Worm (Caenorhabditis elegans) whole organism, young adult: Measurements from ENCODE around the gene F43G6.7.

Experiments used
- B0019.2 ChIP-seq: fragments of 200-800 bp; sonication (Bioruptor generic); conservative IDR thresholded peaks from 2 replicates; pipeline ENCODE4 v1.3.6; 2022; ENCODE audit warnings: missing genetic modification reagents, missing genetic modification characterization, missing compliant biosample characterization
- D2030.7 ChIP-seq: fragments of 200-800 bp; sonication (Bioruptor generic); IDR thresholded peaks from 2 replicates; pipeline ENCODE4 v1.3.6; 2022; ENCODE audit warnings: missing genetic modification reagents, missing genetic modification characterization, missing compliant biosample characterization
- F33H1.4 ChIP-seq: fragments of 200-800 bp; sonication (Bioruptor generic); IDR thresholded peaks from 2 replicates; pipeline ENCODE4 v1.3.6; 2022; ENCODE audit warnings: missing genetic modification reagents, missing genetic modification characterization, missing compliant biosample characterization
- T07F8.4 ChIP-seq: sonication (generic microtip); optimal IDR thresholded peaks from 2 replicates; lab custom pipeline; 2016; ENCODE audit warnings: mild to moderate bottlenecking, missing genetic modification characterization, moderate library complexity, missing compliant biosample characterization
- akir-1 ChIP-seq: fragments of 200-800 bp; sonication (Bioruptor generic); optimal IDR thresholded peaks from 2 replicates; lab custom pipeline; 2018; ENCODE audit warnings: mild to moderate bottlenecking, missing genetic modification characterization, moderate library complexity, missing compliant biosample characterization
- bed-2 ChIP-seq: fragments of 200-800 bp; sonication (Bioruptor generic); IDR thresholded peaks from 2 replicates; pipeline ENCODE4 v1.3.6; 2022; ENCODE audit warnings: missing genetic modification reagents, missing genetic modification characterization, missing compliant biosample characterization
- cebp-1 ChIP-seq, 2 experiments: fragments of 200-800 bp in 1 of 2; sonication (Bioruptor generic) in 1 of 2; sonication (generic microtip) in 1 of 2; IDR thresholded peaks in 1 of 2; optimal IDR thresholded peaks in 1 of 2; 2 replicates each; pipeline versions ENCODE4 v1.3.6 to Lab custom; 2017 to 2022; ENCODE audit warnings: missing compliant biosample characterization in 2 of 2, missing genetic modification characterization in 2 of 2, mild to moderate bottlenecking in 1 of 2, missing genetic modification reagents in 1 of 2, moderate library complexity in 1 of 2
- dpff-1 ChIP-seq: sonication (generic microtip); optimal IDR thresholded peaks from 2 replicates; lab custom pipeline; 2017; ENCODE audit warnings: mild to moderate bottlenecking, missing genetic modification characterization, missing compliant biosample characterization
- him-1 ChIP-seq: sonication (generic microtip); optimal IDR thresholded peaks from 2 replicates; lab custom pipeline; 2016; ENCODE audit warnings: missing genotype, missing genetic modification reagents, missing genetic modification characterization, missing compliant biosample characterization
- hrde-1 ChIP-seq: sonication (generic microtip); optimal IDR thresholded peaks from 2 replicates; lab custom pipeline; 2016; ENCODE audit warnings: missing genetic modification characterization, mild to moderate bottlenecking, missing compliant biosample characterization, moderate library complexity, missing genotype, missing genetic modification reagents, borderline replicate concordance
- lir-1 ChIP-seq: fragments of 200-800 bp; sonication (Bioruptor generic); conservative IDR thresholded peaks from 2 replicates; pipeline ENCODE4 v1.3.6; 2022; ENCODE audit warnings: missing genetic modification reagents, missing genetic modification characterization, missing compliant biosample characterization
- madf-3 ChIP-seq: fragments of 200-800 bp; sonication (Bioruptor generic); IDR thresholded peaks from 2 replicates; pipeline ENCODE4 v1.3.6; 2022; ENCODE audit warnings: missing genetic modification reagents, missing genetic modification characterization, missing compliant biosample characterization
- madf-8 ChIP-seq: fragments of 200-800 bp; sonication (Bioruptor generic); conservative IDR thresholded peaks from 2 replicates; pipeline ENCODE4 v1.3.6; 2022; ENCODE audit warnings: missing genetic modification reagents, missing genetic modification characterization, missing compliant biosample characterization
- mcd-1 ChIP-seq: fragments of 200-800 bp; sonication (Bioruptor generic); IDR thresholded peaks from 2 replicates; pipeline ENCODE4 v1.3.6; 2022; ENCODE audit warnings: missing genetic modification reagents, missing genetic modification characterization, missing compliant biosample characterization
- pha-4 ChIP-seq: fragments of 150-350 bp; sonication (generic microtip); optimal IDR thresholded peaks from 2 replicates; lab custom pipeline; 2014; ENCODE audit warnings: missing biosample characterization, missing genetic modification reagents, missing genetic modification characterization
- rcor-1 ChIP-seq: fragments of 200-800 bp; sonication (Bioruptor generic); IDR thresholded peaks from 2 replicates; pipeline ENCODE4 v1.3.6; 2022; ENCODE audit warnings: missing genetic modification reagents, missing genetic modification characterization, missing compliant biosample characterization
- rec-8 ChIP-seq, 2 experiments: sonication (generic microtip); optimal IDR thresholded peaks; 2 replicates each; lab custom pipeline; 2016; ENCODE audit warnings: mild to moderate bottlenecking in 2 of 2, missing genetic modification characterization in 2 of 2, missing genetic modification reagents in 2 of 2, missing genotype in 2 of 2, missing biosample characterization in 1 of 2, missing compliant biosample characterization in 1 of 2, moderate library complexity in 1 of 2
- snpc-3.4 ChIP-seq: sonication (generic microtip); optimal IDR thresholded peaks from 2 replicates; lab custom pipeline; 2017; ENCODE audit warnings: missing genetic modification characterization, mild to moderate bottlenecking, missing compliant biosample characterization, antibody characterized with exemption, moderate library complexity, missing genotype, missing genetic modification reagents
- tlf-1 ChIP-seq: fragments of 200-800 bp; sonication (Bioruptor generic); optimal IDR thresholded peaks from 2 replicates; lab custom pipeline; 2018; ENCODE audit warnings: mild to moderate bottlenecking, missing genetic modification characterization, missing compliant biosample characterization
- unc-130 ChIP-seq: sonication (generic microtip); optimal IDR thresholded peaks from 2 replicates; lab custom pipeline; 2016; ENCODE audit warnings: missing genetic modification reagents, missing genetic modification characterization, missing compliant biosample characterization
- xnd-1 ChIP-seq: sonication (generic microtip); optimal IDR thresholded peaks from 2 replicates; lab custom pipeline; 2016; ENCODE audit warnings: missing genotype, missing genetic modification reagents, missing genetic modification characterization, missing compliant biosample characterization
- zim-3 ChIP-seq: sonication (generic microtip); optimal IDR thresholded peaks from 2 replicates; lab custom pipeline; 2017; ENCODE audit warnings: mild to moderate bottlenecking, missing genetic modification characterization, moderate library complexity, missing compliant biosample characterization
- ztf-25 ChIP-seq: fragments of 200-800 bp; sonication (Bioruptor generic); IDR thresholded peaks from 2 replicates; pipeline ENCODE4 v1.3.6; 2022; ENCODE audit warnings: missing genetic modification reagents, missing genetic modification characterization, missing compliant biosample characterization
- ztf-28 ChIP-seq: fragments of 200-800 bp; sonication (Bioruptor generic); IDR thresholded peaks from 2 replicates; pipeline ENCODE4 v1.3.6; 2022; ENCODE audit warnings: missing genetic modification reagents, missing genetic modification characterization, missing compliant biosample characterization

The F43G6.7 gene

ce11 chrII:11860623-11861079, 50.1 kb downstream of the F43G6.7 start, which contains the start of gene K12D12.5 (continued):
- no peak for TF ChIP-seq akir-1 (GFP tag; lab: Kevin White, UChicago)
- no peak for TF ChIP-seq tlf-1 (GFP tag; lab: Kevin White, UChicago)
- TF ChIP-seq F33H1.4 (GFP tag; lab: Robert Waterston, UW) = peak; percentile 64; the same call in 1 of the 2 replicates
- TF ChIP-seq xnd-1 (tag; lab: Kevin White, UChicago) = peak; percentile 64
- TF ChIP-seq madf-8 (GFP tag; lab: Robert Waterston, UW) = peak; percentile 62
- no peak for TF ChIP-seq zim-3
- peak; percentile 54 for TF ChIP-seq D2030.7
- peak; percentile 64 for TF ChIP-seq unc-130 (GFP tag; lab: Kevin White, UChicago)
- TF ChIP-seq dpff-1 (tag; lab: Kevin White, UChicago) = no peak
- TF ChIP-seq rec-8 (tag; optimal IDR thresholded peaks at IDR 0.05; lab: Kevin White, UChicago) = peak in 1 of 2 experiments; percentile 41
- TF ChIP-seq ztf-25 (GFP tag; lab: Robert Waterston, UW) = peak; percentile 66; the same call in 1 of the 2 replicates
- peak; percentile 23; the same call in 1 of the 2 replicates for TF ChIP-seq cebp-1 (GFP tag; IDR thresholded peaks at IDR 0.05; lab: Robert Waterston, UW)
- TF ChIP-seq cebp-1 (tag; optimal IDR thresholded peaks at IDR 0.05; lab: Kevin White, UChicago) = no peak
- no peak for TF ChIP-seq snpc-3.4 (tag; lab: Kevin White, UChicago)
- TF ChIP-seq lir-1 (GFP tag; lab: Robert Waterston, UW) = no peak
- TF ChIP-seq B0019.2 (GFP tag; lab: Robert Waterston, UW) = peak; percentile 35; the same call in 1 of the 2 replicates
- TF ChIP-seq mcd-1 = 0 out of 2 replicates have a peak, but pooled peaks have one; percentile 27
- TF ChIP-seq T07F8.4 = no peak
- peak; percentile 67 for TF ChIP-seq bed-2 (GFP tag; lab: Robert Waterston, UW)
- peak; percentile 72 for TF ChIP-seq him-1 (tag; lab: Kevin White, UChicago)
- TF ChIP-seq ztf-28 (GFP tag; lab: Robert Waterston, UW) = 0 out of 2 replicates have a peak, but pooled peaks have one; percentile 65
- TF ChIP-seq pha-4 (tag; lab: Kevin White, UChicago) = no peak
- 0 out of 2 replicates have a peak, but pooled peaks have one; percentile 30 for TF ChIP-seq madf-3
- 0 out of 2 replicates have a peak, but pooled peaks have one; percentile 24 for TF ChIP-seq rcor-1
- peak; percentile 56 for TF ChIP-seq hrde-1 (tag; lab: Kevin White, UChicago)
